Worm (Caenorhabditis elegans): Measurements from ENCODE around the gene F59B1.6.

ce11 chrV:3616844-3617243 is 14.6 kb downstream of the F59B1.6 start:
- TF ChIP-seq hlh-11 (tag; optimal IDR thresholded peaks at IDR 0.05) (no peak), ceh-44 (GFP tag; IDR thresholded peaks at IDR 0.05) (no peak), D1046.2 (GFP tag; IDR thresholded peaks at IDR 0.05) (no peak), unc-39 (tag; optimal IDR thresholded peaks at IDR 0.05) (no peak), nhr-77 (tag; optimal IDR thresholded peaks at IDR 0.05) (no peak), spr-1 (tag; optimal IDR thresholded peaks at IDR 0.05) (no peak), pha-4 (GFP tag; IDR thresholded peaks at IDR 0.05) (no peak), pha-4 (tag; optimal IDR thresholded peaks at IDR 0.05) (no peak), mdl-1 (tag; optimal IDR thresholded peaks at IDR 0.05) (peak in 1 of 2 experiments; percentile 46), unc-62 (GFP tag; optimal IDR thresholded peaks at IDR 0.05 in 1 of 2) (no peak), unc-62 (tag; optimal IDR thresholded peaks at IDR 0.05) (no peak), nhr-237 (tag; optimal IDR thresholded peaks at IDR 0.05) (no peak), F44E2.7 (GFP tag; IDR thresholded peaks at IDR 0.05) (no peak), php-3 (GFP tag; IDR thresholded peaks at IDR 0.05) (no peak), lin-15B (tag; optimal IDR thresholded peaks at IDR 0.05) (no peak), zag-1 (tag; optimal IDR thresholded peaks at IDR 0.05) (no peak)

Data from whole organism, L4 larva.